Worm (Caenorhabditis elegans): Measurements from ENCODE around the gene apm-3.

The apm-3 gene

DNA sequence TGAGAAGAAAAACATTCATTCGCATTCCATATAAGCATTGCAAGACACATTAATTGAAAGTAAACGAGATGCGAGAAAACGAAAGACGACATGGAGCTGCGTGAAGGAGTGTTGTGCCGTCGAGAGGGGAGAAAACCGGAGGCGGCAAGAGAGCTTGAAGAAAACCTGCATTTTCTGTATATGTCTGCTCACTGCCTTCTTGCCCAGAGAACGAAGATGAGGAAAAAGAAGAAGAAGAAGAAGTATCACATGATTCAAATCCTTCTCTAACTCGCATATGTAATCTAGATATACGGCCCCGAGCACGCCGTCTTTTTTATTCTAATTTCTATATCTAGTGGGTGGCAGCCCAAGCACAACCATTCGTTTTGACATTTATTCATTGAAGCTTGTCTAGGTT is 44.4 kb upstream of the apm-3 start (continued):
- TF ChIP-seq xbp-1 (tag; optimal IDR thresholded peaks at IDR 0.05) = no peak
- TF ChIP-seq lir-3 (tag; optimal IDR thresholded peaks at IDR 0.05; ENCODE audit: poor library complexity) = no peak
- TF ChIP-seq blmp-1 (tag; optimal IDR thresholded peaks at IDR 0.05) = no peak
- peak; percentile 6 for TF ChIP-seq fkh-10 (GFP tag; optimal IDR thresholded peaks at IDR 0.05)
- TF ChIP-seq ama-1 (optimal IDR thresholded peaks at IDR 0.05) = no peak
- TF ChIP-seq nhr-84 (tag; optimal IDR thresholded peaks at IDR 0.05) = no peak
- no peak for TF ChIP-seq lin-39 (tag; optimal IDR thresholded peaks at IDR 0.05)
- TF ChIP-seq C34B4.2 (tag; optimal IDR thresholded peaks at IDR 0.05) = no peak
- no peak for TF ChIP-seq Y116A8C.19 (tag; optimal IDR thresholded peaks at IDR 0.05; ENCODE audit: borderline replicate concordance)
- TF ChIP-seq vab-15 (tag; optimal IDR thresholded peaks at IDR 0.05) = no peak
- TF ChIP-seq hlh-4 (tag; optimal IDR thresholded peaks at IDR 0.05) = no peak
- peak; percentile 43 for TF ChIP-seq dsc-1 (tag; optimal IDR thresholded peaks at IDR 0.05)
- TF ChIP-seq hlh-17 (GFP tag; optimal IDR thresholded peaks at IDR 0.05; ENCODE audit: borderline replicate concordance) = no peak
- no peak for TF ChIP-seq mdl-1 (tag; optimal IDR thresholded peaks at IDR 0.05)
- peak; percentile 58 for TF ChIP-seq unc-86 (tag; optimal IDR thresholded peaks at IDR 0.05)
- peak; percentile 9 for TF ChIP-seq skn-1 (tag; optimal IDR thresholded peaks at IDR 0.05)
- TF ChIP-seq mef-2 (tag; optimal IDR thresholded peaks at IDR 0.05) = no peak
- no peak for TF ChIP-seq jun-1 (tag; optimal IDR thresholded peaks at IDR 0.05)
- no peak for TF ChIP-seq nhr-11 (tag; optimal IDR thresholded peaks at IDR 0.05)
- no peak for TF ChIP-seq nhr-237 (tag; optimal IDR thresholded peaks at IDR 0.05)
- TF ChIP-seq nhr-71 (tag; optimal IDR thresholded peaks at IDR 0.05) = peak; percentile 53
- no peak for TF ChIP-seq unc-62 (GFP tag; optimal IDR thresholded peaks at IDR 0.05)
- 0 out of 2 replicates have a peak, but pooled peaks have one; percentile 14 for TF ChIP-seq isw-1 (GFP tag; IDR thresholded peaks at IDR 0.05)
- TF ChIP-seq nhr-12 (tag; optimal IDR thresholded peaks at IDR 0.05) = no peak
- peak in 1 of 2 experiments; percentile 24 for TF ChIP-seq lsy-2 (tag; optimal IDR thresholded peaks at IDR 0.05)
- no peak for TF ChIP-seq fkh-4 (tag; optimal IDR thresholded peaks at IDR 0.05; ENCODE audit: borderline replicate concordance)
- no peak for TF ChIP-seq lin-13 (GFP tag; optimal IDR thresholded peaks at IDR 0.05)
- no peak for TF ChIP-seq unc-130 (tag; optimal IDR thresholded peaks at IDR 0.05)
- TF ChIP-seq ces-1 (GFP tag; optimal IDR thresholded peaks at IDR 0.05) = no peak
- no peak for TF ChIP-seq unc-30 (tag; optimal IDR thresholded peaks at IDR 0.05)
- TF ChIP-seq unc-98 (GFP tag; IDR thresholded peaks at IDR 0.05) = no peak
- TF ChIP-seq lin-14 (GFP tag; optimal IDR thresholded peaks at IDR 0.05) = peak; percentile 79
- no peak for TF ChIP-seq irx-1 (tag; optimal IDR thresholded peaks at IDR 0.05)
- peak; percentile 64 for TF ChIP-seq nhr-47 (tag; optimal IDR thresholded peaks at IDR 0.05)
- peak; percentile 45 for TF ChIP-seq swsn-7 (tag; optimal IDR thresholded peaks at IDR 0.05)
- no peak for TF ChIP-seq ztf-4 (tag; optimal IDR thresholded peaks at IDR 0.05)
- peak; percentile 27 for TF ChIP-seq pax-3 (tag; optimal IDR thresholded peaks at IDR 0.05)
- peak; percentile 49 for TF ChIP-seq ceh-63 (GFP tag; optimal IDR thresholded peaks at IDR 0.05)
- TF ChIP-seq C04F5.9 (tag; optimal IDR thresholded peaks at IDR 0.05) = no peak
- TF ChIP-seq zag-1 (tag; optimal IDR thresholded peaks at IDR 0.05) = no peak
- TF ChIP-seq efl-1 (optimal IDR thresholded peaks at IDR 0.05) = no peak
- TF ChIP-seq efl-1 (GFP tag; optimal IDR thresholded peaks at IDR 0.05 in 1 of 2) = peak in 1 of 2 experiments; percentile 43
- no peak for TF ChIP-seq lin-15B (tag; optimal IDR thresholded peaks at IDR 0.05)
- peak in 1 of 2 experiments; percentile 2 for TF ChIP-seq lin-35 (GFP tag; optimal IDR thresholded peaks at IDR 0.05)
- TF ChIP-seq snpc-4 (tag; optimal IDR thresholded peaks at IDR 0.05) = no peak
- no peak for TF ChIP-seq sup-37 (GFP tag; optimal IDR thresholded peaks at IDR 0.05)
- peak; percentile 78 for TF ChIP-seq fkh-8 (tag; optimal IDR thresholded peaks at IDR 0.05)
- no peak for TF ChIP-seq F16B12.6 (tag; optimal IDR thresholded peaks at IDR 0.05)
